Fruit fly (Drosophila melanogaster) whole organism, prepupa: ENCODE measurements around the gene moody.

Experiments
- CG16779 ChIP-seq: fragments of 200-800 bp; sonication (Bioruptor generic); optimal IDR thresholded peaks from 3 replicates; lab custom pipeline; 2017; ENCODE audit warnings: missing biosample characterization, mild to moderate bottlenecking, missing genetic modification characterization
- CG3032 ChIP-seq: fragments of 200-800 bp; optimal IDR thresholded peaks from 2 replicates; lab custom pipeline; 2019; ENCODE audit warnings: missing biosample characterization, mild to moderate bottlenecking, missing genetic modification characterization, moderate library complexity
- CG32006 ChIP-seq: fragments of 200-800 bp; sonication (Bioruptor generic); optimal IDR thresholded peaks from 3 replicates; lab custom pipeline; 2017; ENCODE audit warnings: missing biosample characterization, mild to moderate bottlenecking, missing genetic modification characterization
- CG8119 ChIP-seq: fragments of 200-800 bp; sonication (Bioruptor generic); IDR thresholded peaks from 3 replicates; pipeline ENCODE4 v1.3.6; 2022; ENCODE audit warnings: missing biosample characterization, missing genetic modification characterization
- Eip75B ChIP-seq: fragments of 200-800 bp; sonication (Bioruptor generic); optimal IDR thresholded peaks from 3 replicates; lab custom pipeline; 2016; ENCODE audit warnings: missing biosample characterization, missing genetic modification characterization
- Hr39 ChIP-seq: fragments of 200-800 bp; sonication (Bioruptor generic); optimal IDR thresholded peaks from 2 replicates; lab custom pipeline; 2016; ENCODE audit warnings: missing biosample characterization, missing genetic modification characterization
- Lpt ChIP-seq: fragments of 200-800 bp; sonication (Bioruptor generic); optimal IDR thresholded peaks from 3 replicates; lab custom pipeline; 2016; ENCODE audit warnings: missing biosample characterization, missing genetic modification characterization
- achi ChIP-seq: fragments of 200-800 bp; sonication (Bioruptor generic); optimal IDR thresholded peaks from 3 replicates; lab custom pipeline; 2016; ENCODE audit warnings: missing biosample characterization, missing genetic modification characterization
- fd59A ChIP-seq: fragments of 200-800 bp; sonication (Bioruptor generic); optimal IDR thresholded peaks from 2 replicates; lab custom pipeline; 2017; ENCODE audit warnings: missing biosample characterization, mild to moderate bottlenecking, missing genetic modification characterization, missing genetic modification reagents
- fkh ChIP-seq: fragments of 200-800 bp; sonication (Bioruptor generic); optimal IDR thresholded peaks from 3 replicates; lab custom pipeline; 2017; ENCODE audit warnings: missing biosample characterization, mild to moderate bottlenecking, missing genetic modification characterization, moderate library complexity
- pdm3 ChIP-seq: fragments of 200-800 bp; sonication (Bioruptor generic); optimal IDR thresholded peaks from 3 replicates; lab custom pipeline; 2016; ENCODE audit warnings: missing biosample characterization, missing genetic modification characterization
- salr ChIP-seq, 2 experiments: fragments of 200-800 bp; sonication (Bioruptor generic); optimal IDR thresholded peaks; 3 replicates each; lab custom pipeline; 2016 to 2018; ENCODE audit warnings: missing biosample characterization in 2 of 2, missing genetic modification characterization in 2 of 2, mild to moderate bottlenecking in 1 of 2

DNA sequence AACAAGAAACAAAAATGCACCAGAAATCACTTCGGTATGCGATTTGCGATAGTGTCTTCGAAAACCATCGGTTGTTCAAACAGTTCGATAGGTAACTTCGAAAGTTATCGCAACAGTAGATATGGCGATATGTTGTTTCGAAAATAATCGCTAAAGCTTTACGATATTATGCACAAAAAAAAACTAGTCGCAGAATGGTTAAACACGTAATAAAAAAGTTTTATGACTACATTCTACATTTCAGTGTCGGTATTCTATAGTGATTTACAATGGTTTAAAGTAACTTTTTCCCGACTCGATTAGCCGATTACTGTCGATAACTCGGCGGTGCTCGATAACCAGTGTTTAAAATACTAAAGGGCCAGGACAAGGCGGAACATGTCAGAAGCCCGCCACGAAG lies 15.2 kb upstream of the moody start, which contains the start of gene CG4281:
- no peak for TF ChIP-seq CG32006 (GFP tag; lab: Kevin White, UChicago)
- TF ChIP-seq Eip75B (GFP tag; lab: Kevin White, UChicago), result no peak
- no peak for TF ChIP-seq Lpt (GFP tag; lab: Kevin White, UChicago)
- no peak for TF ChIP-seq fkh (GFP tag; lab: Kevin White, UChicago)
- TF ChIP-seq fd59A (GFP tag; lab: Kevin White, UChicago), result no peak
- TF ChIP-seq pdm3, result no peak
- TF ChIP-seq salr (GFP tag; optimal IDR thresholded peaks at IDR 0.05; lab: Kevin White, UChicago), result no peak
- no peak for TF ChIP-seq CG8119 (GFP tag; lab: Robert Waterston, UW)
- TF ChIP-seq Hr39 (GFP tag; lab: Kevin White, UChicago), result no peak
- TF ChIP-seq CG16779, result no peak
- TF ChIP-seq CG3032 (tag; lab: Kevin White, UChicago), result no peak
- no peak for TF ChIP-seq achi
